Fruit fly (Drosophila melanogaster) whole organism, wandering third instar larva: Measurements from ENCODE around the gene CG3164.

ENCODE experiments used
- Abd-B ChIP-seq: fragments of >200 bp; optimal IDR thresholded peaks from 2 replicates; lab custom pipeline; 2017; ENCODE audit warnings: missing biosample characterization, missing genetic modification characterization
- CG32264 ChIP-seq: fragments of 200-800 bp; sonication (Bioruptor generic); optimal IDR thresholded peaks from 2 replicates; lab custom pipeline; 2016; ENCODE audit warnings: missing biosample characterization, missing genetic modification characterization
- CG9705 ChIP-seq: fragments of 200-800 bp; sonication (Bioruptor generic); optimal IDR thresholded peaks from 2 replicates; lab custom pipeline; 2018; ENCODE audit warnings: missing biosample characterization, mild to moderate bottlenecking, missing genetic modification characterization
- CrebA ChIP-seq: fragments of 200-800 bp; sonication (Bioruptor generic); optimal IDR thresholded peaks from 2 replicates; lab custom pipeline; 2016; ENCODE audit warnings: missing biosample characterization, mild to moderate bottlenecking, missing genetic modification characterization, borderline replicate concordance
- Dfd ChIP-seq: fragments of >200 bp; optimal IDR thresholded peaks from 2 replicates; lab custom pipeline; 2017; ENCODE audit warnings: missing biosample characterization, missing genetic modification characterization
- Dif ChIP-seq: fragments of 200-275, 200-300 bp; sonication (Bioruptor generic); optimal IDR thresholded peaks from 2 replicates; lab custom pipeline; 2018; ENCODE audit warnings: missing biosample characterization, missing genetic modification characterization; ENCODE audit not compliant: partially characterized antibody
- HLH106 ChIP-seq: fragments of 200-800 bp; optimal IDR thresholded peaks from 3 replicates; lab custom pipeline; 2019; ENCODE audit warnings: missing biosample characterization, mild to moderate bottlenecking, missing genetic modification characterization, moderate library complexity
- Hnf4 ChIP-seq: fragments of 200-800 bp; sonication (Bioruptor generic); optimal IDR thresholded peaks from 2 replicates; lab custom pipeline; 2016; ENCODE audit warnings: missing biosample characterization, mild to moderate bottlenecking, missing genetic modification characterization
- Hr78 ChIP-seq: fragments of >200 bp; optimal IDR thresholded peaks from 2 replicates; lab custom pipeline; 2017; ENCODE audit warnings: missing biosample characterization, missing genetic modification characterization
- Hr83 ChIP-seq: fragments of 200-300 bp; sonication (Bioruptor generic); optimal IDR thresholded peaks from 2 replicates; lab custom pipeline; 2016; ENCODE audit warnings: missing biosample characterization, mild to moderate bottlenecking, missing genetic modification characterization, moderate library complexity; ENCODE audit not compliant: poor library complexity, severe bottlenecking
- Jra ChIP-seq: sonication (Bioruptor generic); optimal IDR thresholded peaks from 2 replicates; lab custom pipeline; 2016; ENCODE audit warnings: missing biosample characterization, missing genetic modification characterization
- Myc ChIP-seq: fragments of >200 bp; optimal IDR thresholded peaks from 2 replicates; lab custom pipeline; 2017
- OdsH ChIP-seq: fragments of 200-800 bp; sonication (Bioruptor generic); optimal IDR thresholded peaks from 2 replicates; lab custom pipeline; 2016; ENCODE audit warnings: missing biosample characterization, mild to moderate bottlenecking, missing genetic modification characterization
- Rel ChIP-seq, 2 experiments: fragments of 200-800 bp; sonication (Bioruptor generic) in 1 of 2; optimal IDR thresholded peaks; 2 replicates in 1 of 2; 3 replicates in 1 of 2; lab custom pipeline; 2016 to 2019; ENCODE audit warnings: mild to moderate bottlenecking in 2 of 2, missing biosample characterization in 2 of 2, missing genetic modification characterization in 2 of 2, moderate library complexity in 1 of 2
- Sp1 ChIP-seq: fragments of 200-800 bp; sonication (Bioruptor generic); optimal IDR thresholded peaks from 3 replicates; lab custom pipeline; 2019; ENCODE audit warnings: missing biosample characterization, mild to moderate bottlenecking, missing genetic modification characterization, moderate library complexity
- Vsx2 ChIP-seq: fragments of 200-300, 225-300 bp; sonication (Bioruptor generic); optimal IDR thresholded peaks from 2 replicates; lab custom pipeline; 2018; ENCODE audit warnings: missing biosample characterization, missing genetic modification characterization; ENCODE audit not compliant: partially characterized antibody
- br ChIP-seq: fragments of 200-800 bp; sonication (Bioruptor generic); optimal IDR thresholded peaks from 2 replicates; lab custom pipeline; 2016; ENCODE audit warnings: missing biosample characterization, missing genetic modification characterization
- brk ChIP-seq: fragments of 200-800 bp; sonication (Bioruptor generic); optimal IDR thresholded peaks from 2 replicates; lab custom pipeline; 2016; ENCODE audit warnings: missing biosample characterization, mild to moderate bottlenecking, missing genetic modification characterization
- dmrt93B ChIP-seq: fragments of 200-800 bp; sonication (Bioruptor generic); optimal IDR thresholded peaks from 2 replicates; lab custom pipeline; 2018; ENCODE audit warnings: missing biosample characterization, mild to moderate bottlenecking, missing genetic modification characterization
- dsf ChIP-seq: sonication (Bioruptor generic); optimal IDR thresholded peaks from 2 replicates; lab custom pipeline; 2016; ENCODE audit warnings: missing biosample characterization, missing genetic modification characterization, borderline replicate concordance
- ey ChIP-seq: fragments of 200-800 bp; sonication (Bioruptor generic); optimal IDR thresholded peaks from 2 replicates; lab custom pipeline; 2016; ENCODE audit warnings: missing biosample characterization, missing genetic modification characterization
- foxo ChIP-seq, 2 experiments: fragments of 200-800 bp; sonication (Bioruptor generic); optimal IDR thresholded peaks; 2 replicates in 1 of 2; 3 replicates in 1 of 2; lab custom pipeline; 2016 to 2017; ENCODE audit warnings: missing biosample characterization in 2 of 2, missing genetic modification characterization in 2 of 2
- fru ChIP-seq: fragments of 200-800 bp; sonication (Bioruptor generic); optimal IDR thresholded peaks from 3 replicates; lab custom pipeline; 2016; ENCODE audit warnings: missing biosample characterization, mild to moderate bottlenecking, missing genetic modification characterization
- h ChIP-seq: fragments of 200-800 bp; sonication (Bioruptor generic); optimal IDR thresholded peaks from 3 replicates; lab custom pipeline; 2016; ENCODE audit warnings: missing biosample characterization, mild to moderate bottlenecking, missing genetic modification characterization
- jim ChIP-seq: fragments of 175-275, 200-325 bp; sonication (Bioruptor generic); optimal IDR thresholded peaks from 2 replicates; lab custom pipeline; 2016; ENCODE audit warnings: missing biosample characterization, mild to moderate bottlenecking, missing genetic modification characterization
- lola ChIP-seq: fragments of >200 bp; optimal IDR thresholded peaks from 2 replicates; lab custom pipeline; 2017; ENCODE audit warnings: missing biosample characterization, missing genetic modification characterization
- pan ChIP-seq: fragments of >200 bp; optimal IDR thresholded peaks from 2 replicates; lab custom pipeline; 2017
- rgr ChIP-seq: fragments of 200-800 bp; sonication (Bioruptor generic); optimal IDR thresholded peaks from 3 replicates; lab custom pipeline; 2016; ENCODE audit warnings: missing biosample characterization, mild to moderate bottlenecking, missing genetic modification characterization
- sage ChIP-seq: fragments of 200-800 bp; sonication (Bioruptor generic); optimal IDR thresholded peaks from 2 replicates; lab custom pipeline; 2016; ENCODE audit warnings: missing biosample characterization, mild to moderate bottlenecking, missing genetic modification characterization
- sv ChIP-seq: fragments of 200-800 bp; sonication (Bioruptor generic); optimal IDR thresholded peaks from 3 replicates; lab custom pipeline; 2016; ENCODE audit warnings: missing biosample characterization, missing genetic modification characterization
- tai ChIP-seq: sonication (Bioruptor generic); optimal IDR thresholded peaks from 2 replicates; lab custom pipeline; 2016; ENCODE audit warnings: missing biosample characterization, missing genetic modification characterization
- usp ChIP-seq: fragments of >200 bp; optimal IDR thresholded peaks from 2 replicates; lab custom pipeline; 2017; ENCODE audit warnings: missing biosample characterization, missing genetic modification characterization
- woc ChIP-seq: sonication (Bioruptor generic); optimal IDR thresholded peaks from 2 replicates; lab custom pipeline; 2016; ENCODE audit warnings: missing biosample characterization, mild to moderate bottlenecking, missing genetic modification characterization

Gene CG3164

dm6 chr2L:171499-172250 lies 41.1 kb upstream of the CG3164 start (continued):
- TF ChIP-seq Hr78 (GFP tag; lab: Kevin White, UChicago): no peak
- TF ChIP-seq, all 38 proteins: peak for 21

DNA sequence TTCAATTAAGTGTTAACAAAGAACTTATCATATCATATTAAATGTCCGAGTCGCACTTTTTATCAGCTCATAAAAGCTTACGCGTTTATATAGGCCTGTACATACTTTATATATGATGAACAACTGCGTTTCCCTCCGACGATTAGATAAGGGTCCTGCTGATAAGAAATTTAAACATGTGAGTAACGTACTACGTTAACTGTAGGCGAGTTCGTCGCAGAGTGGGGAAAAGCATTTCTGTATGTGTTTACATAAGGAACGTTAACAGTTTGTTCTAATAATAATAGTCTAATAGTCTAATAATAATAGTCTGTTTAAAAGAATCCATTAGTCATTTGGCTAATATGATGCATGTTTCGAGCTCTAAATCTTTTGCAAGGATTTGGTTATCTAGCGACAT lies 39.8 kb upstream of the CG3164 start:
- no peak for TF ChIP-seq br (GFP tag; lab: Kevin White, UChicago)
- no peak for TF ChIP-seq Hr83
- TF ChIP-seq dsf (GFP tag; lab: Kevin White, UChicago): no peak
- no peak for TF ChIP-seq usp (GFP tag; lab: Kevin White, UChicago)
- TF ChIP-seq woc: no peak
- TF ChIP-seq dmrt93B (GFP tag; lab: Kevin White, UChicago): no peak
- no peak for TF ChIP-seq Abd-B (GFP tag; lab: Kevin White, UChicago)
- no peak for TF ChIP-seq Dfd
- no peak for TF ChIP-seq Myc (lab: Kevin White, UChicago)
- TF ChIP-seq Dif (GFP tag; lab: Kevin White, UChicago): no peak
- no peak for TF ChIP-seq sv (GFP tag; lab: Kevin White, UChicago)
- no peak for TF ChIP-seq lola (GFP tag; lab: Kevin White, UChicago)
- TF ChIP-seq Hr78 (GFP tag; lab: Kevin White, UChicago): no peak
- peak; percentile 41 for TF ChIP-seq tai (GFP tag; lab: Kevin White, UChicago)
- TF ChIP-seq CG32264 (GFP tag; lab: Kevin White, UChicago): no peak
- no peak for TF ChIP-seq pan (lab: Kevin White, UChicago)
- TF ChIP-seq CrebA: peak; percentile 56
- peak; percentile 4 for TF ChIP-seq Rel (GFP tag; optimal IDR thresholded peaks at IDR 0.05; lab: Kevin White, UChicago)
- peak; percentile 6 for TF ChIP-seq Rel (tag; optimal IDR thresholded peaks at IDR 0.05; lab: Kevin White, UChicago)
- no peak for TF ChIP-seq OdsH (GFP tag; lab: Kevin White, UChicago)
- no peak for TF ChIP-seq h (GFP tag; lab: Kevin White, UChicago)
- TF ChIP-seq ey (GFP tag; lab: Kevin White, UChicago): no peak
- TF ChIP-seq jim (GFP tag; lab: Kevin White, UChicago): no peak
- TF ChIP-seq foxo (GFP tag; optimal IDR thresholded peaks at IDR 0.05; lab: Kevin White, UChicago): no peak
- no peak for TF ChIP-seq Jra (GFP tag; lab: Kevin White, UChicago)
- TF ChIP-seq sage: peak; percentile 0
- TF ChIP-seq Hnf4 (GFP tag; lab: Kevin White, UChicago): no peak
- no peak for TF ChIP-seq Sp1 (GFP tag; lab: Kevin White, UChicago)
- no peak for TF ChIP-seq Vsx2
- TF ChIP-seq fru: no peak
- no peak for TF ChIP-seq CG9705

DNA sequence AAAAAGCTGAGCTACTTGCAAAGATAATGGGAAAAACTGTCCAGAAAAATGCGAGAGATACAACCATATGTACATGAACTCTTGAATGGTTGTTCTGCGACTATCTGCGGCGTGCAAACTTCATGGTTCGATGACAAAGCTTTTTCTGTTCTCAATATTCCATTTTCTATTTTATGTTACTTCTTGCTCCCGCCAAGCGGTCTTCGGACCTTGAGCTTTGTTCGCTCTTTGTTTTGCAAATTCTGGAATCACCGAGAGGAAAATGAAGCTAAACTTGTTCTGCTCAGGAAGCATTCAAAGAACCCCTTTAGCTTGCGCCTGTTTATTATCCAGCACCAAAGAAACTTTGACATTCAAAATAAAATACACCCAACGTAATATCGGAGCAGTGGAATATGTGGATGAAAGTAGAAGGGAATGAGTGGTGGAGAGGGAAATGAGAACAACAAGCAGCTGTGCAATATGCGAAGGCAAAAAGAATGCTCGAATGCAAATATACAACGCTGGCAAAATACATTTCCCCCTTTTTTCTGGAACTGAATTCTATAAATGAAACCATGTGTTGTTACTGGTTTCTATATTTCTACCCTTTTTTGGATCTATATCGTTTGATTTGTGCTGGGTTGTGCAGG lies 37.8 kb upstream of the CG3164 start:
- TF ChIP-seq lola (GFP tag; lab: Kevin White, UChicago) (no peak), Hnf4 (GFP tag; lab: Kevin White, UChicago) (peak; percentile 11), Abd-B (GFP tag; lab: Kevin White, UChicago) (no peak), sage (peak; percentile 13), rgr (GFP tag; lab: Kevin White, UChicago) (no peak), pan (lab: Kevin White, UChicago) (no peak), dsf (GFP tag; lab: Kevin White, UChicago) (no peak), Hr83 (peak; percentile 57), jim (GFP tag; lab: Kevin White, UChicago) (no peak), ey (GFP tag; lab: Kevin White, UChicago) (no peak), h (GFP tag; lab: Kevin White, UChicago) (no peak), HLH106 (no peak), Jra (GFP tag; lab: Kevin White, UChicago) (no peak), fru (no peak), woc (no peak), dmrt93B (GFP tag; lab: Kevin White, UChicago) (no peak), brk (GFP tag; lab: Kevin White, UChicago) (peak; percentile 40), sv (GFP tag; lab: Kevin White, UChicago) (no peak), CG32264 (GFP tag; lab: Kevin White, UChicago) (no peak), usp (GFP tag; lab: Kevin White, UChicago) (no peak), CrebA (no peak), CG9705 (no peak)
- TF ChIP-seq, all 38 proteins: peak for 4
